Worm (Caenorhabditis elegans) whole organism, late embryonic: ENCODE data around the gene C03F11.2.

Experiments
- ama-1 ChIP-seq: fragments of 150-350 bp; optimal IDR thresholded peaks from 2 replicates; lab custom pipeline; 2014
- ceh-14 ChIP-seq: sonication (generic microtip); optimal IDR thresholded peaks from 2 replicates; lab custom pipeline; 2016; ENCODE audit warnings: missing genotype, missing genetic modification characterization, missing compliant biosample characterization
- ceh-30 ChIP-seq: fragments of 150-350 bp; optimal IDR thresholded peaks from 2 replicates; lab custom pipeline; 2014; ENCODE audit warnings: missing biosample characterization, missing genetic modification characterization
- ceh-9 ChIP-seq: sonication (generic microtip); optimal IDR thresholded peaks from 2 replicates; lab custom pipeline; 2016; ENCODE audit warnings: mild to moderate bottlenecking, missing genetic modification characterization, inconsistent platforms, missing compliant biosample characterization
- dmd-4 ChIP-seq: sonication (generic microtip); optimal IDR thresholded peaks from 2 replicates; lab custom pipeline; 2016; ENCODE audit warnings: borderline replicate concordance, missing genetic modification characterization, missing compliant biosample characterization
- elt-2 ChIP-seq: sonication (generic microtip); optimal IDR thresholded peaks from 2 replicates; lab custom pipeline; 2016; ENCODE audit warnings: missing genetic modification reagents, missing genetic modification characterization, missing compliant biosample characterization
- nfya-1 ChIP-seq: sonication (generic microtip); optimal IDR thresholded peaks from 2 replicates; lab custom pipeline; 2017; ENCODE audit warnings: missing genetic modification characterization, mild to moderate bottlenecking, missing compliant biosample characterization, antibody characterized with exemption, moderate library complexity
- pha-4 ChIP-seq: fragments of 150-350 bp; optimal IDR thresholded peaks from 2 replicates; lab custom pipeline; 2018; ENCODE audit warnings: missing biosample characterization, missing genetic modification reagents, missing genetic modification characterization
- pqm-1 ChIP-seq: sonication (generic microtip); optimal IDR thresholded peaks from 2 replicates; lab custom pipeline; 2016; ENCODE audit warnings: missing genetic modification characterization, missing compliant biosample characterization
- sox-4 ChIP-seq: sonication (generic microtip); optimal IDR thresholded peaks from 2 replicates; lab custom pipeline; 2017; ENCODE audit warnings: mild to moderate bottlenecking, missing genetic modification characterization, inconsistent platforms, missing compliant biosample characterization

DNA sequence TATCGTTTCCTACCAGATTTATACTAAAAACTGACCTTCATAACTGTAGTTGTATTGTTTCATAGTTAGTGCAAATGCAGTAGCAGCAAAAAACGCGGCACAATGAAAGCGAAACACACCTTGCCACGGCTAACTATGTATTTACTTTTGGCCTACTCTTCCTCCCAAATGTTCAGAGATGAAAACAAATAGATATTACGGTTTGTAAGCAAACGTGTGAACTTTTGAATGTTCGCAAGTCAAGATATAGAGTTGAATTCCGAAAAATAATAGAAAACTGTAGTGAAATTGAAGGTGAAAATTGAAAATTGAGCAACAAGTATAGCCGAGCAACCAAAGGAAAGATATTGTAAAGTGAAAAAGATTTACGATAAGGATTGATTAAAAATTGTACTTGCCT lies 33.0 kb downstream of the C03F11.2 start, which contains the start of gene chtl-1:
- TF ChIP-seq nfya-1 (tag; lab: Kevin White, UChicago): no peak
- TF ChIP-seq dmd-4 (tag; lab: Kevin White, UChicago): no peak
- TF ChIP-seq pqm-1 (tag; lab: Kevin White, UChicago): no peak
- TF ChIP-seq ceh-14: no peak
- TF ChIP-seq ceh-30 (tag; lab: Kevin White, UChicago): no peak
- no peak for TF ChIP-seq ceh-9 (tag; lab: Kevin White, UChicago)
- no peak for TF ChIP-seq sox-4
- no peak for TF ChIP-seq ama-1 (lab: Kevin White, UChicago)
- no peak for TF ChIP-seq pha-4 (tag; lab: Kevin White, UChicago)
- TF ChIP-seq elt-2: no peak
